Worm (Caenorhabditis elegans): Measurements from ENCODE around the gene frpr-1.

Gene frpr-1

DNA sequence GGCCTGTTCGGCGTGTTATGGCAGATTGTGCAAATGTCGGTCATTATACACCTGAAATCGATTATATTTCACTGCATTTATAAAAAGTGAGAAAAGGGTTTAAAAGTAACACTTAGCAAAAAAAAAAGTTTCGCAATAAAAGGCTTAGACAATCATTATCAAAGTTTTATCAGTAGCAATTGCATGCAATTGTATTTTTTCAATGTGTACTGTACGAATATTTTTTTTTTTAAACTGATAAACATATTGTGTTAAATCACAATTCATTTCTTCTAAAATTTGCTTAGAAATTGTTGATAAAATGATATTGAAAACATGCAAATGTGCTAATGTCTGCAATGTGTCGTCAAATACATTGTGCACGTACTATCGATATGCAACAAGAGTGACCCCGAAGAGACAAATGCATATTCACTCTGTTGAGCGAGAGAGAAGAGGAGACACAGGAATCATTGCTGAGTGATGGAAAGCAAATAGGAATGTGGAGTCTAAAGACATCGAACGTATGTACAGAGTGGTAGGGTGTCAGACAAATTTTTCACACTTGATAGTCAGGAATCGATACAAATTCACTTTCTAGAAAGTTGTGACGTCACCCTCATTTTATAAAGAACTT is 6.9 kb upstream of the frpr-1 start, which contains the start of gene C02B8.6:
Gene C02B8.6 (minus strand): TSS at position 51 of the 616 bp plus-strand sequence.
- no peak for TF ChIP-seq unc-62 (GFP tag; optimal IDR thresholded peaks at IDR 0.05)

DNA sequence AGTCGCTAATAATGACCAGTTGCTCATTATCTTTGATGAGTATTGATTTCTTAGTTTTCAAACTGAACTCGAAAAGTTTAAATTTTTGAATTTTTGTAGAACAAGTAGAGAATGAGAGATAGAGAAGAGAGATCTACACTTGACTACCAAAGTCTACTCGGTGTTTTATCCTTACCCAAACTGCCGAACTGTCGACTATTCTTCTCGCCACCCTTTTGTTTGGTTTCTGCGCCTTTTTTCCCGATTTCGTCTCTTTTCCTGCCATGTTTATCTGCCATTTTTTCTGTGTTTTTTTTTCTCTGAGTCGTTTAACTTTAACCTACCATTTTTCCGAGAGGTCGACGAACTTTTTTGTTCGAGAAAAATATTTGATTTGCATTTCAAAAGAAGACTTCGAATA is 6.2 kb downstream of the frpr-1 start, which contains the start of gene C02B8.12:
Gene C02B8.12 (minus strand): TSS at position 175 of the 400 bp plus-strand sequence.
- no peak for TF ChIP-seq unc-62 (GFP tag; optimal IDR thresholded peaks at IDR 0.05)

DNA sequence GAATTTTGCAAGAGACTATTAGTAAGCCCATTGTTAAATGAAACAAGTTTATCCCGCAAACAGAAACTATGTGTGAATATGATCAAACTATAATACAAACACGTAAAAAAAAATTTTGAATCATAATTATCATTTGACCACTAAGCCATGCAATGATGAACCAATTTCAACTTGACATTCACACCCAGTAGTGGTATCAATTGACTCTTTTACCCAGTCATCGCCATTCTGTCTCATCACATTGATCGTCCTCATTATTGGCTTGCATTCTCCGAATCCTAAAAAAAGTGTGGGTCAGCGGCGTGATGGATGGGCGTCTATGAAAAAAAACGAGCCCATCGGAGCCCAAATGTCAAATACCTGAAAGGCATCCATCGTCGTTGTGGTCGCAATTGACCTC is 9.2 kb downstream of the frpr-1 start:
- no peak for TF ChIP-seq unc-62 (GFP tag; optimal IDR thresholded peaks at IDR 0.05)

DNA sequence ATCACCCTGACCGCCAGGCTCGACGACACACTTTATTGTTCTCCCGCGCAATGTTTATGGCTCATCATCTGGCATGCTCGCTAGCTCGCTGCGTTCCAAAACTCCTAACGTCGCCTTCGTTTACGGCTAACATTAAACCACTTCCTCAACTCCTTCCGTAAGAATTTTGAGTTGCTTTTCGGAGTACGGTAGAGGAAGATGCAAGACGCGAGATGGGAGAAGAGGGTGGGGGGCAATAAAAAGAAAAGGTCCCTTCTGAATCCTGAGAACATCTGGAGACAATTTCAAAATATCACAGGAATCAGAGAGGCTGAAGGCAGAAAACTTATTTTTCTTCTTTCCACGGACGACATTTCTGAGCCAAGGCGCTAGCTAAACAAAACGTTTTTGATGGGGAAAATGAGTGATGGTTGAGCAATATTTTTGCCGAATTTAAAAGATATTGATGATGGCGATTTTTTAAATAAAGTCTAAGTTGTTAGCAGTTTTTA is 11.6 kb downstream of the frpr-1 start:
- no peak for TF ChIP-seq unc-62 (GFP tag; optimal IDR thresholded peaks at IDR 0.05)

DNA sequence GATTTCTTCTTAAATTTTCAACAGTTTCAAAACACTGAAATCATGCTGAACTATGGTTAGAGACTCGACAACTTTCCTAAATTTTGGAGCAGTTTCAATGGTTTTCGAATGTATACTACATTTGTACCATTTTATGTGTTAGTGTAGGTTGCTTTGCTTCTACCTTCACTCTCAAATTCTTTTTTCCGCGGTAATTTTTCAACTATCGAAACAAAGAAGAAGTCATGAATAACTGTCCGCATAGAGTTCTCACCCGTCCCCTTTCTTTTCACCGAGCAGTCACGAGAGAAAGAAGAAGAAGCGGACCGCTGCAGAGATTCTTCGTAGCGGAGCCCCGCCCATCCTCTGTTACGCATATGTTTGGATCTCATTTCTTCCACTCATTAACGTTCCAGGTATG is 13.3 kb downstream of the frpr-1 start, which contains the start of gene hlh-8:
Gene hlh-8 (plus strand): TSS at position 301 of the 400 bp plus-strand sequence.
- no peak for TF ChIP-seq unc-62 (GFP tag; optimal IDR thresholded peaks at IDR 0.05)

DNA sequence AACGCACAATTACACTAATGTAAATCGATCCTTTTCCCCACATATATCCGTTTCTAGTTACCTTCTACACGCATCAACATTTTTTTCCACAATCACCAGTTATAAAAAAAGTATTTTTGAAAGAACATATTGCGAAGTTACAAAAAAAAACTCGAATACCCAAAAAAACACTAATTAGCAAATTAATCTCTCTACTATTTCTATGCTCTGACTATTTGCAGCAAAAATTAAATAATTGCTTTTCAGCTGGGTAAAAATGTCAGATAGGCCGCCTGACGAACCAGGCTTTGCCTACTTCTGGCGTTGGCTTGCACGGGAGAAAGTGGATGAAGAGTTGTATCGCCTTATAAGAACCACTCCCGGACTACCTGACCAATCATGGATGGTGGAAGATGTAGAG is 19.2 kb downstream of the frpr-1 start, which contains the start of gene K07E3.1:
Gene K07E3.1 (plus strand): TSS at position 247 of the 400 bp plus-strand sequence.
- no peak for TF ChIP-seq unc-62 (GFP tag; optimal IDR thresholded peaks at IDR 0.05)

DNA sequence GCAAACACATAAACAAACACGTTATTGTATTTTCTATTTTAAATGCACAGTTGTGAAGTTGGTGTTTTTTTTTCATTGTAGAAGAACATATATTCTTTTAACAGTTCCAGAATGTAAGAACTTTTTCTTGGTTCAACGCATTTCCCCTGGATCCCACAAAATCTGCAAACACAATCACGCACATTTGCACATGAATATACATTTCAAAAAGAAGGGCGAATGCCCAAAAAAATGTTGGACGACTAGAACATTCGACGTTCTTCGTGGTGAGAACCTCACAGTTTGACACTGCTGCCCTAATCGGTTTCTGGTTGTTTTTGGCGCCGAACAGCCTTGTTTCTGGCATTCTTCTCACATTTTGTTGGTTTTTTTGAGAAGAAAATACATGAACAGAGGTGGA is 19.9 kb downstream of the frpr-1 start:
- TF ChIP-seq unc-62 (GFP tag; optimal IDR thresholded peaks at IDR 0.05), result no peak

DNA sequence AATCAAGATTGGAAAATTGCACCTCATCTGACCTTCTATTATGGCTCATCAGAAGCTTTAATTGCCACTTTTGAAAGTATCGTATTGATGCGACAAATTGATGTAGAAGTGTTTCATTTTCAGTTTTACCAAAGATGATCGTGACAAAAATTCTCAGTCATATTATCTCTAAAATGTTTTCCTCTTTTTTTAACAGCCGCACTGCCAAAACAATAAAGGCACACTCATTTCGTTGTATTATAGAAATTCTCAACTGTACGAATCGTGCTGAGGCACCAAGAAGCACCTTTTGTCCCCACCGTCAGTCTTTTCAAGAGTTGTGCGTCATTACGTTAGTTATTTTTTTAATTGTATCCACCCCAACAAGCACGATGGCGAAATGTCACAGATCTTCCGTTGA is 21.5 kb downstream of the frpr-1 start, which contains the start of gene K07E3.9:
Gene K07E3.9 (plus strand): TSS at position 301 of the 400 bp plus-strand sequence.
- TF ChIP-seq unc-62 (GFP tag; optimal IDR thresholded peaks at IDR 0.05), result no peak

DNA sequence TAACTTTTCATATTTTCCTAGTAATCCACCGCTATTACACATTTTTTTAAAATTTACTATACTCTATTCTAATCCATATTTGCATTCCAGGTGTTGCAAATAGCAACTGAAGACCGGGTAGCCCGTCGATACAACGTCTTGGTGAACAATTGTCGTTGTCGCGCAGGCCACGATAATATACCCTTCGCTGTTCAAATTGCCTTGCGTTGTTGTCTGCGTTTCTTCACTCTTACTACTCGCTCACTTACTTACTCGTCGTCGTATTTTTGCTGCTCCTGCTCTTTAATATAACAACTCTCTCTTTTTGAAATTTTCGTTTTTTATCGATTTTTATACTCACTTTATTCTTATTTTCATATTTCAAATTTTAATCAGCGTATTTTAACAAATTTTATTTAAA is 25.5 kb downstream of the frpr-1 start, which contains the start of gene K07E3.2:
Gene K07E3.2 (plus strand): TSS at position 400 of the 400 bp plus-strand sequence.
- no peak for TF ChIP-seq unc-62 (GFP tag; optimal IDR thresholded peaks at IDR 0.05)

DNA sequence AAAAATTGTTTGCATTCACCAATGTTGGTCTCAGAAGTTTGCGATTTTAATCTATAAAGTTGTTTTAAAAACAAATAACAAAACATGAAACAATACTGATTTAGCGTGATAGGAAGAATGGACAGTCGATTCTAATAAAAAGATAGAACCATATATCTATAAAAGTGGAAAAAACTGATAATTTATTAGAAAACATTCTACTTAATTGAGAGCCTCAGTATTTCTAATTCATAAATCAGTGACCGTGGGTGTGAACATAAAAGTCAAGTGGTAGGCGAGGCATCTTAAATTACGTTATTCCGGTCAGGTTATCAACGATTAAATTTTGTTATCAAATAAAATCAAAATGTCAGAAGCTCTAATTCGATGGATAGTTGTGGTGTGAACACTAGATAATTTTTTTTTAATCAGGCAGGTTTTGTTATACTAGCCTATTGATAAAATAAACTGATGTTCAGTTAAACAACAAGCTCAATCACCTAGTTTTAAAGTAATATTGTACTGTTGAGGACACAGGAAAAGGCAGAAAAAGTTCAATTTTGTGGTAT is 30.6 kb downstream of the frpr-1 start, which contains the start of gene catp-5:
Gene catp-5 (minus strand): TSS at position 51 of the 548 bp plus-strand sequence.
- no peak for TF ChIP-seq unc-62 (GFP tag; optimal IDR thresholded peaks at IDR 0.05)

DNA sequence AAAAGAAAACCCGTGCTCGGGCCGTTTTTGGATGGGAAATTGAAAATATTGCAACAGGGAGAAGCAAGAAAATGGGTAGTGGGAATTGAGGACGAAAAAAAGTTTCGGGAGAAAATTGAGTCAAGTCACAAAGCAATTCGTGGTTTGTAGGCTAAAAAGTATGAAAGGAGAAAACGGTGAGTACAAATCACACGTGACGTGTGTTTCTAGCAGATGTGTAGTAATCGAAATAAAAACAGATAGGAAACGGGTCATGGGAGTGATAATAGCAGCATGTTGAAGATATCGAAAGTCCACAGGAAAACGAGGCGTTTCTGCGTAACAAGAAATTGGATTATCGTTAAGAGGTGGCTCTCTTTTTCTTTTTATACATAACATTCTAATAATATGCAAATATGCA is 39.5 kb downstream of the frpr-1 start:
- no peak for TF ChIP-seq unc-62 (GFP tag; optimal IDR thresholded peaks at IDR 0.05)

DNA sequence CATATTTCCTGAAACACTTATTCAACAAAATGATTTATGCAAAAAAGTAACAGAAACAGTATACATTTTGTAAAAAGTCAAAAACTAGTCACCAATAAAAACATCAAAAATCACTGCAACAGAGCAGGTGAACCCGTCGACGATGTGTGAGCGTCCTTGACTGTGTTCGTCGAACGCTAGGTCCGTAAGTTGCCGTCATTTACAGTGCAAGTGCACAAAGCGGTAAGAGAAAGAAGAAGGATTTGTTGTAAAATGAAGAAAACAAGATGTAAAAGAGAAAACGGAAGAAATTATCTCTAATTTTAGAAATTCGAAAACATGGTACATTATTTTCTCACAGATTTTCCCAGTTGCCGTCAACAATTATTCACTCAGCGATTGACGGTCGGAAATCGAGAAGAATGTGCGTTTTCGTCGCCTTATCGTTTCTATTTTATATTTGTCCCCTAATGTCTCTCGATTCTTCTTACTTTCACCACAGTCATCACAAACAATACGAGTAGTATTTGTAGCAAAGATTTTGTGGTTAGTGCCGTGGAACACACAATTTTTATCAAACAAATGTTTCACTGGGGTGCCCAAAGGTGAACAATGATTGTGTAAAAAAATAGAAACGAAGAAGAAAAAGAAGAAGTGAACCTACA is 40.1 kb downstream of the frpr-1 start:
- no peak for TF ChIP-seq unc-62 (GFP tag; optimal IDR thresholded peaks at IDR 0.05)

DNA sequence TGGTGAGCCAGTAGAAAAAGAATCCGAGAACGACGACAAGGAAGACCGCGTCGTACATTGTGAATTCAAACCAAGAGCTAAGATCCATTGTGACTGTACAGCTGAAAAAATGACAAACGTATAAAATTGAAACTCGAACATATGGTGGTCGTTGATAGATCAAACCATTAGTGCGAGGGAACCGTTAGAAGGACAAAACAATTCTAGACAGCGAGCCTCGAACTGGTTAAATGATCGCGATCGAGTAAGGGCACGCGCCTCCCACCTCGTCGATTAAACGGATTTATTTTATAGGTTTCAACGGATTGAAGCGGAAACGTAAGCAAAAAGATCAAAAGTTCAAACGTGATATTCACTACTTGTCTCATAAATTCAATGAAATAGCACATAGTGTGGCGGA is 41.0 kb downstream of the frpr-1 start, which contains the start of gene vem-1:
Gene vem-1 (minus strand): TSS at position 101 of the 400 bp plus-strand sequence.
- TF ChIP-seq unc-62 (GFP tag; optimal IDR thresholded peaks at IDR 0.05), result no peak

DNA sequence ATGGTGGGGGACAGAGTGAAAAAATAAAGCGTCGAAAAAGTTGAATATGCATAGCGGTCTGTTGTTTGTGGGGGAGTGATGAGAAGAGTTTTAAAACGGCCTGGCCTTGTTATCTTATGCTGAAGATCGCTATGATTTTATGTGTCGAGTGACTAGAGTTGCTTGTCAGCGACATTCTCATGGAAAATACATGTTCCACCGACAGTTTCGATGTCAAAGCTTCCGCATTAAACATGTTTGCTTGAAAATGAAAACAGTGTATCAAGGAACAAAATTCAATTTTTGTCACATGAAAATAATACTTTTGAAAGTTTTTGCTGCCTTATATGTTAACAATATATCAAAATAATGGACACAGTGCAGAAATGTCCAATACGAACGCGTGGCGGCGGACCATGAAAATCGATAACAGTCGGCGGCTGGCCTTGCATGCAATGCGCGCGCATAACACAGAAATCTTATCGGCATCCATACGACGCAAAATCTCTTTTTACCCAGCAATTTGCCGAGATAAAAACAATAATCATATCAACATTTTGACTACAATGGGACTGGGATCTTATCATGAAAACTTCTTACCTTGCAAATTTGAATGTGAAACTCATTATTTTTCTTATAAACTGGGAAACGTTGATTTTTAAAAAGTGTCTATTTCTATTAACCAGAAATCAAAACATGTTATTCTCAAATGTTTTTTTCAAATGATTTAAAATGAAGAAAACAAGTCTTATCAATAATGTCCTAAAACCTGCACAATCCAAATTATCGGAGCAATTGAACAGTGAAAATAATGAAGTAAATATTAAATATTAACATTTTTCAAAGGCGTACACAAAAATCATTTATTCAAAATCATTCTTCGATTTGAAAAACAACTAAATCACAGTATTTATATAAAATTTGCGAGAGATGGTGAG is 42.5 kb downstream of the frpr-1 start:
- no peak for TF ChIP-seq unc-62 (GFP tag; optimal IDR thresholded peaks at IDR 0.05)

DNA sequence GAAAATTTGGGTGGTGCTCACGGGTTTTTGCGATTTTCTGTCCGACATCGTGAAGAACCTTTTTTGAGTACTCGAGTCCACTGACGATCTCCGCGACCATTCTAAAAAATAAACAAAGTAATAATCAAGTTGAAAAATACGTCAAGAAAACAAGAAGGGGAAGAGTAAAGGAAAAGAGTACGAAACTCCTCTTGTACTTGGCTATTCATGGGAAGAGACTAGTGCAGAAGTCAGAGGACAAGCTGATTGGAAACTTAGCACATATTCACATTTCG is 43.1 kb downstream of the frpr-1 start, which contains the start of gene dao-3:
Gene dao-3 (minus strand): TSS at position 101 of the 275 bp plus-strand sequence.
- TF ChIP-seq unc-62 (GFP tag; optimal IDR thresholded peaks at IDR 0.05), result no peak
